Worm (Caenorhabditis elegans): ENCODE results near the gene bre-5.

The bre-5 gene

ce11 chrIV:12051049-12051792, at the start of gene bre-5, which contains the start of gene spt-5:
bre-5 (minus strand) TSS chrIV:12051215.
spt-5 (plus strand) TSS chrIV:12051491.
- TF ChIP-seq unc-62 (GFP tag; optimal IDR thresholded peaks at IDR 0.05): no peak

- TF ChIP-seq unc-62 (GFP tag; optimal IDR thresholded peaks at IDR 0.05): no peak
Observed at ce11 chrIV:12096479-12096878, 45.5 kb upstream of the bre-5 start, which contains the start of gene mon-2. mon-2 (plus strand) TSS chrIV:12096779.

DNA sequence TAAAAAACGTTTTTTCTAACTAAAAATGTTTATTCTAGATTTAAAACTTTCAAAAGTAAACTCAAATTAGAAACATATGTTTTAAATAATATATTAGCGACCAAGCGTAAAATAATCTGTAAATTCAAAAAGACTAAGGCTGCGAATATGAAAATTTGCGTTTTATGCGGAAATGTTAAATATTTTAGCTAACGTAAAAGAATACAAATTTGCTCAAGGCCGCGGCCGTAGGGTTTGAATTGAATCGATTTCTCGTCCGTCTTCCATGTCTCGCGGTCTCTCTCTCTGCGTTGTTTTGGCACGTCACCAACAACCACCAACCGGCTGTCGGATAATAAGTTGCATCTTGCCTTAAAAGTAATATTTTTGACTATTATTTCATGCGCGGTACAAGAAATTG, 42.8 kb upstream of the bre-5 start, which contains the start of gene F11A10.5:
Gene F11A10.5, plus strand, starts transcription at position 301 of the 400 bp plus-strand sequence.
- TF ChIP-seq unc-62 (GFP tag; optimal IDR thresholded peaks at IDR 0.05): no peak

DNA sequence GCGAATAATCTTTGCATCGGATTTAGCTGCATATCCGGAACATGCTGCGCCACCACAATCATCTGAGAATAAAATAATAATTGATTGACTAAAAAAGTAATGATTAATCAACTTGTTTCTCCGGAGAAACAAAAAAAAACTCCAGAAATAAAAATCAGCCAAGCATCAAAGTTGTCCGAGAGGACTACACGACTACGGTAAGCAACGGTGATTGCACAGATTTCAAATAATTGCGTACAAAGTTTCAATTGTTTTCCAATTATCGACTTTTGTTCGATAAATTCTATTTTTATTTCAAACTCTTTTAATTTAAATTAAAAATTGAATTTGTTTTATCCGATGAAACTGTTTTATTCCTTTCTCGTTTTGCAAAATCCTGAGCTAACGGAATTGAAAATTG, 42.4 kb upstream of the bre-5 start, which contains the start of gene cpsf-4:
Gene cpsf-4, minus strand, starts transcription at position 62 of the 400 bp plus-strand sequence.
- TF ChIP-seq unc-62 (GFP tag; optimal IDR thresholded peaks at IDR 0.05): no peak

DNA sequence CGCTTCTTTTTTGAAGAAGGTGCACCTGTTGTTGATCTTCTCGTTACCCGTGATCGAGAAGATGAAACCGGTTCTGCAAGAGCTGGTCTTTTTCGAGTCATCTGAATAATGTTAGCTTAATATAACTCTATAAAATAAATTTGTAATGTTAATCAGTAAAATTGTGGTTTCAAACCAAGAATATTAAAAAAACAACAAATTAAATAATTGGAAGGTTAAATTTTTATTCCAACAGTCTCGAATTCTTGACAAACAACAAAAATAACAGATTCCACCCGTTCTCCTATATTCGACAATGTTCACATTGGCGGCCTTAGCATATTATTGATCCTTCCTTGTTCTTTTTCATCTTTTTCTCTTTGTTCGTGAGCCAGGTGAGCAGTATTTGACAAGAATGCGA, 41.1 kb upstream of the bre-5 start, which contains the start of gene mig-32:
Gene mig-32, minus strand, starts transcription at position 101 of the 400 bp plus-strand sequence.
- TF ChIP-seq unc-62 (GFP tag; optimal IDR thresholded peaks at IDR 0.05): no peak

ce11 chrIV:12089551-12089950, 38.5 kb upstream of the bre-5 start, which contains the start of gene F11A10.6:
F11A10.6 (minus strand) TSS chrIV:12089651.
- no peak for TF ChIP-seq unc-62 (GFP tag; optimal IDR thresholded peaks at IDR 0.05)

ce11 chrIV:12088898-12089297, 37.9 kb upstream of the bre-5 start:
- no peak for TF ChIP-seq unc-62 (GFP tag; optimal IDR thresholded peaks at IDR 0.05)

- TF ChIP-seq unc-62 (GFP tag; optimal IDR thresholded peaks at IDR 0.05): no peak
Observed at ce11 chrIV:12086498-12086897, 35.5 kb upstream of the bre-5 start.

- TF ChIP-seq unc-62 (GFP tag; optimal IDR thresholded peaks at IDR 0.05): no peak
Observed at ce11 chrIV:12085120-12085519, 34.1 kb upstream of the bre-5 start, which contains the start of gene rbm-34. rbm-34 (plus strand) TSS chrIV:12085420.

DNA sequence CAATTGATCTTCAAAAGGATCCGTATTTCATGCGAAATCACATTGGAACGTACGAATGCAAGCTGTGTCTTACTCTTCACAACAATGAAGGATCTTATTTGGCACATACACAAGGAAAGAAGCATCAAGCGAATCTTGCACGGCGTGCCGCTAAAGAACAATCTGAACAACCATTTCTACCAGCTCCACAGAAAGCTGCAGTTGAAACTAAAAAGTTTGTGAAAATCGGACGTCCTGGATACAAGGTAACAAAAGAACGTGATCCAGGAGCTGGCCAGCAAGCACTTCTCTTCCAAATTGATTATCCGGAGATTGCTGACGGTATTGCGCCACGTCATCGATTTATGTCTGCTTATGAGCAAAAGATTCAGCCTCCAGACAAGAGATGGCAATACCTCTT, 33.6 kb upstream of the bre-5 start:
- TF ChIP-seq unc-62 (GFP tag; optimal IDR thresholded peaks at IDR 0.05): no peak

- TF ChIP-seq unc-62 (GFP tag; optimal IDR thresholded peaks at IDR 0.05): no peak
Observed at ce11 chrIV:12084178-12084577, 33.2 kb upstream of the bre-5 start, which contains the start of gene repo-1. repo-1 (plus strand) TSS chrIV:12084478.

DNA sequence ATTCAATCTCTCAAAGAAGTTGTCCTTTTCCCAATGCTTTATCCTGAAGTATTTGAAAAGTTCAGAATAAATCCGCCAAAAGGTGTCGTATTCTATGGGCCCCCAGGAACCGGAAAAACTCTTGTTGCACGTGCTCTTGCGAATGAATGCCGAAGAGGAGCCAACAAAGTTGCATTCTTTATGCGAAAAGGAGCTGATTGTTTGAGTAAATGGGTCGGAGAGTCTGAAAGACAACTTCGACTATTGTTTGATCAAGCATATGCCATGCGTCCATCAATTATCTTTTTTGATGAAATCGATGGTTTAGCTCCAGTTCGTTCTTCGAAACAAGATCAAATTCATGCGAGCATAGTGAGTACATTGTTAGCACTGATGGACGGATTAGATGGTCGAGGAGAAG, 29.8 kb upstream of the bre-5 start:
- no peak for TF ChIP-seq unc-62 (GFP tag; optimal IDR thresholded peaks at IDR 0.05)

DNA sequence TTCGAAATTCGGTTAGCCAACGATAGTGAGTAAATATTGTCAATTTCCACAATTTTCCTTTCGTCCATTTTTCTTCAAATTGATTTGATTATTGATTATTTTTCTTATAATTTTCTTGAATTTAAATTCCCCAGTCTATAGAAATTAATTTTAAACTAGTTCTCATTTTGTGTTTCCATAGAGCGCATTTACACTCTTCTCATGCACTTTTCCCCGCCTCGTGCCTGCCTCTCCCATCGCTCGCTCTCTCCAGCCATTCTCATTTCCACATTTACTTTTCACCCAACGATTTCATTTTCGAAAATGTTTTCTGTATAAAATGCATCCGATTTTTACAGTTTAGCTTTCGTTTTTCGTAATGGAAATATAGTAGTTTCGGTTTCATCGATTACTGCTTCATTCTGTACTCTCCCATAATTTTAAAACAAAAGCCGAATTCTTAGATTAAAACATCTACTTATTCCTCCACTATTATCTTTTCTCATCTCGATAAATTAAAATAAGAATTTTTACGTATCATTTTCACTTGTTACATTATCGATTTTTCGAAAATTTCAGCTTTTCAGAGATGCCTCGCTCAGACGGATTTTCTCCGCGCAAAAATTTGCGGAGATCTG, 28.0 kb upstream of the bre-5 start, which contains the start of gene lex-1:
Gene lex-1, plus strand, starts transcription at position 567 of the 617 bp plus-strand sequence.
- TF ChIP-seq unc-62 (GFP tag; optimal IDR thresholded peaks at IDR 0.05): no peak

DNA sequence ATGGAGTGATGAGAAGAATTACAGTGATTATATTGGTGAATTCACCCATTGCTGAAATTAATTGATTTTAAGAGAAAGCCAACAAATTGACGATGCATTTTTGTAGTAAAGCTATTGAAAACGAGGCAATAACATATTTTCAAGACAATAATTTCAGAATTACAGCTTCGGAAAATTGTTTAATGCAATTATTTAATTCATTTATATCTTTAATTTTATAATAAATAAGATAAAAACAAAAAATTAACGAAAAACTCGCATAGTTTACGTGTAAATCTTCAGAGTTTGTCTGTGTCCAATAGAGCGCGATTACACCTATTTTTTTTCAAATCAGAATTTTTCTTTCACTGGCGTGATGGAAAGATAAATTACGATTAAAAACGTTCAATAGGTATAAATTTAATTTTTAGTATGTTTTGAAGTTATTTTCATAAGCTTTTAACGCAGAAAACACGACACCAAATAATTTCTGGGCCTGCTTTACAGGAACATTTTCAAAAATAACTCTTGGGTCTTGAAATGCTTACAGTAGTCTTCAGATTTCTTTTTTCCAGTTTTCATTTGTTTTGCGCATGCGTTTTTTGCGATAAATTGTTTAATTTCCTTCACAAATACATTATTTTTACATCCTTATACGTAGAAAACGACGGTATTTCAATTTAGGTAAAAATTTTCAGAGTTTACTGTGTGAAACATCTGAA, 27.2 kb upstream of the bre-5 start, which contains the start of gene tmed-1:
Gene tmed-1, minus strand, starts transcription at position 51 of the 701 bp plus-strand sequence.
- no peak for TF ChIP-seq unc-62 (GFP tag; optimal IDR thresholded peaks at IDR 0.05)

- no peak for TF ChIP-seq unc-62 (GFP tag; optimal IDR thresholded peaks at IDR 0.05)
Observed at ce11 chrIV:12075497-12075896, 24.5 kb upstream of the bre-5 start, which contains the start of gene K08E4.7. K08E4.7 (plus strand) TSS chrIV:12075797.

DNA sequence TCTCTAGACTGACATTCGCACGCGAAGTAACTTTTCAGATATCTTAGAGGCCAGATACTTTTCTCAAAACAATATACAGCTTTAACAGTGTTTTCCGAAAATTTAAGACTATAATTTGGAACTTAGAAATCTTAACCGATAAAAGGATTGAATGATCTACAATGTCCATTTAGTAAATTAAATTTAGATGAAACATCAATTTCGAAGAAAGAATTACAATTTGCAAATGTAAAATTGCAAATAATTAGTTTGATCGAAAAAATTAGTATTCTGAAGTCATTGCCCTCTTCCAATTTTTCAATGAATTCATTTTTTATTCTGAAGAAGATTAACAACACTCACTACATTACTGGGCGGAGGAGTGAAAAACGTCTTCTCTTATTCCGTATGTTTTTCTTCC, 17.6 kb upstream of the bre-5 start, which contains the start of gene bath-37:
Gene bath-37, plus strand, starts transcription at position 301 of the 400 bp plus-strand sequence.
- no peak for TF ChIP-seq unc-62 (GFP tag; optimal IDR thresholded peaks at IDR 0.05)

All from whole organism, dauer.